Fruit fly (Drosophila melanogaster) whole organism, embryonic: Measurements from ENCODE around the gene Rab18.
A peak's percentile ranks its signal among the peaks of the same experiment; 100 is the strongest.

ENCODE experiments used
- BtbVII ChIP-seq: fragments of 200-800 bp; sonication (Bioruptor generic); optimal IDR thresholded peaks from 3 replicates; lab custom pipeline; 2017; ENCODE audit warnings: missing biosample characterization, mild to moderate bottlenecking, missing genetic modification characterization
- CG10366 ChIP-seq: fragments of 200-800 bp; sonication (Bioruptor generic); IDR thresholded peaks from 2 replicates; pipeline ENCODE4 v1.3.6; 2022; ENCODE audit warnings: missing biosample characterization, missing genetic modification characterization
- CG10431 ChIP-seq: fragments of 200-800 bp; sonication (Bioruptor generic); optimal IDR thresholded peaks from 3 replicates; lab custom pipeline; 2018; ENCODE audit warnings: missing biosample characterization, mild to moderate bottlenecking, missing genetic modification characterization
- CG10543 ChIP-seq: fragments of 200-800 bp; sonication (Bioruptor generic); optimal IDR thresholded peaks from 3 replicates; lab custom pipeline; 2017; ENCODE audit warnings: missing biosample characterization, mild to moderate bottlenecking, missing genetic modification characterization, moderate library complexity
- CG11695 ChIP-seq: fragments of 200-800 bp; sonication (Bioruptor generic); IDR thresholded peaks from 3 replicates; pipeline ENCODE4 v1.3.6; 2022; ENCODE audit warnings: missing biosample characterization, missing genetic modification characterization
- CG11696 ChIP-seq: fragments of 200-800 bp; sonication (Bioruptor generic); IDR thresholded peaks from 2 replicates; pipeline ENCODE4 v1.3.6; 2022; ENCODE audit warnings: missing biosample characterization, missing genetic modification characterization
- CG13296 ChIP-seq: fragments of 200-800 bp; sonication (Bioruptor generic); optimal IDR thresholded peaks from 3 replicates; lab custom pipeline; 2018; ENCODE audit warnings: missing biosample characterization, mild to moderate bottlenecking, missing genetic modification characterization
- CG13424 ChIP-seq: fragments of 200-800 bp; sonication (Bioruptor generic); optimal IDR thresholded peaks from 2 replicates; lab custom pipeline; 2019; ENCODE audit warnings: missing biosample characterization, mild to moderate bottlenecking, missing genetic modification characterization, moderate library complexity
- CG14014 ChIP-seq: fragments of 200-800 bp; sonication (Bioruptor generic); IDR thresholded peaks from 2 replicates; pipeline ENCODE4 v1.3.6; 2022; ENCODE audit warnings: missing biosample characterization, missing genetic modification characterization
- CG16815 ChIP-seq: fragments of 200-800 bp; sonication (Bioruptor generic); optimal IDR thresholded peaks from 3 replicates; lab custom pipeline; 2017; ENCODE audit warnings: missing biosample characterization, mild to moderate bottlenecking, missing genetic modification characterization
- CG17328 ChIP-seq: fragments of 200-800 bp; sonication (Bioruptor generic); IDR thresholded peaks from 2 replicates; pipeline ENCODE4 v1.3.6; 2022; ENCODE audit warnings: missing biosample characterization, missing genetic modification characterization
- CG17612 ChIP-seq: fragments of 200-800 bp; sonication (Bioruptor generic); IDR thresholded peaks from 2 replicates; pipeline ENCODE4 v1.3.6; 2022; ENCODE audit warnings: missing biosample characterization, missing genetic modification characterization
- CG17802 ChIP-seq: fragments of 200-800 bp; sonication (Bioruptor generic); optimal IDR thresholded peaks from 2 replicates; lab custom pipeline; 2018; ENCODE audit warnings: missing biosample characterization, mild to moderate bottlenecking, missing genetic modification characterization, moderate library complexity
- CG18262 ChIP-seq: fragments of 200-800 bp; optimal IDR thresholded peaks from 3 replicates; lab custom pipeline; 2019; ENCODE audit warnings: missing biosample characterization, mild to moderate bottlenecking, missing genetic modification characterization, moderate library complexity
- CG2129 ChIP-seq: fragments of 200-800 bp; sonication (Bioruptor generic); IDR thresholded peaks from 2 replicates; pipeline ENCODE4 v1.3.6; 2022; ENCODE audit warnings: missing biosample characterization, missing genetic modification characterization; ENCODE audit not compliant: partially characterized antibody
- CG2199 ChIP-seq: fragments of 200-800 bp; sonication (Bioruptor generic); IDR thresholded peaks from 3 replicates; pipeline ENCODE4 v1.3.6; 2022; ENCODE audit warnings: missing biosample characterization, missing genetic modification characterization
- CG32532 ChIP-seq: fragments of 200-800 bp; sonication (Bioruptor generic); IDR thresholded peaks from 2 replicates; pipeline ENCODE4 v1.3.6; 2022; ENCODE audit warnings: missing biosample characterization, missing genetic modification characterization
- CG6654 ChIP-seq: fragments of 200-800 bp; sonication (Bioruptor generic); optimal IDR thresholded peaks from 2 replicates; lab custom pipeline; 2017; ENCODE audit warnings: missing biosample characterization, mild to moderate bottlenecking, missing genetic modification characterization
- CG9727 ChIP-seq: fragments of 200-800 bp; sonication (Bioruptor generic); optimal IDR thresholded peaks from 3 replicates; lab custom pipeline; 2017; ENCODE audit warnings: missing biosample characterization, mild to moderate bottlenecking, missing genetic modification characterization
- CG9817 ChIP-seq: fragments of 200-800 bp; sonication (Bioruptor generic); optimal IDR thresholded peaks from 2 replicates; lab custom pipeline; 2018; ENCODE audit warnings: missing biosample characterization, mild to moderate bottlenecking, missing genetic modification characterization, moderate library complexity
- CG9932 ChIP-seq: fragments of 200-800 bp; sonication (Bioruptor generic); IDR thresholded peaks from 2 replicates; pipeline ENCODE4 v1.3.6; 2022; ENCODE audit warnings: missing biosample characterization, missing genetic modification characterization
- Doc2 ChIP-seq: fragments of 200-800 bp; sonication (Bioruptor generic); IDR thresholded peaks from 2 replicates; pipeline ENCODE4 v1.3.6; 2022; ENCODE audit warnings: missing biosample characterization, missing genetic modification characterization
- Doc3 ChIP-seq: fragments of 200-800 bp; sonication (Bioruptor generic); IDR thresholded peaks from 3 replicates; pipeline ENCODE4 v1.3.6; 2022; ENCODE audit warnings: missing biosample characterization, missing genetic modification characterization; ENCODE audit not compliant: partially characterized antibody
- Dref ChIP-seq: fragments of 200-800 bp; sonication (Bioruptor generic); IDR thresholded peaks from 2 replicates; pipeline ENCODE4 v1.3.6; 2022; ENCODE audit warnings: missing biosample characterization, missing genetic modification characterization
- E2f2 ChIP-seq: fragments of 200-800 bp; sonication (Bioruptor generic); IDR thresholded peaks from 2 replicates; pipeline ENCODE4 v1.3.6; 2022; ENCODE audit warnings: missing biosample characterization, missing genetic modification characterization
- Elba2 ChIP-seq: fragments of 200-800 bp; sonication (Bioruptor generic); optimal IDR thresholded peaks from 3 replicates; lab custom pipeline; 2016; ENCODE audit warnings: missing biosample characterization, missing genetic modification characterization
- Hmr ChIP-seq: fragments of 200-800 bp; sonication (Bioruptor generic); optimal IDR thresholded peaks from 3 replicates; lab custom pipeline; 2017; ENCODE audit warnings: mild to moderate bottlenecking, missing biosample characterization, missing genetic modification reagents, missing genetic modification characterization
- NC2β ChIP-seq: fragments of 200-800 bp; sonication (Bioruptor generic); optimal IDR thresholded peaks from 2 replicates; lab custom pipeline; 2016; ENCODE audit warnings: missing biosample characterization, missing genetic modification characterization
- NFAT ChIP-seq: fragments of 200-800 bp; sonication (Bioruptor generic); IDR thresholded peaks from 2 replicates; pipeline ENCODE4 v1.3.6; 2022; ENCODE audit warnings: missing biosample characterization, missing genetic modification characterization
- Poxn ChIP-seq: fragments of 200-800 bp; sonication (Bioruptor generic); IDR thresholded peaks from 2 replicates; pipeline ENCODE4 v1.3.6; 2022; ENCODE audit warnings: missing biosample characterization, missing genetic modification characterization
- Taf1 ChIP-seq: fragments of 200-800 bp; sonication (Bioruptor generic); IDR thresholded peaks from 2 replicates; pipeline ENCODE4 v1.3.6; 2022; ENCODE audit warnings: missing biosample characterization, missing genetic modification characterization
- bab2 ChIP-seq: fragments of 200-800 bp; sonication (Bioruptor generic); optimal IDR thresholded peaks from 2 replicates; lab custom pipeline; 2016; ENCODE audit warnings: missing biosample characterization, missing genetic modification characterization
- bsh ChIP-seq, 2 experiments: fragments of 200-800 bp; sonication (Bioruptor generic); optimal IDR thresholded peaks; 2 replicates each; lab custom pipeline; 2017 to 2018; ENCODE audit warnings: mild to moderate bottlenecking in 2 of 2, missing biosample characterization in 2 of 2, missing genetic modification characterization in 2 of 2, moderate library complexity in 1 of 2
- btn ChIP-seq: fragments of 200-800 bp; sonication (Bioruptor generic); optimal IDR thresholded peaks from 2 replicates; lab custom pipeline; 2016; ENCODE audit warnings: missing biosample characterization, missing genetic modification characterization
- ci ChIP-seq: fragments of 200-800 bp; sonication (Bioruptor generic); IDR thresholded peaks from 3 replicates; pipeline ENCODE4 v1.3.6; 2022; ENCODE audit warnings: missing biosample characterization, missing genetic modification characterization
- emc ChIP-seq: fragments of 200-800 bp; sonication (Bioruptor generic); optimal IDR thresholded peaks from 2 replicates; lab custom pipeline; 2016; ENCODE audit warnings: missing biosample characterization, missing genetic modification characterization
- eve ChIP-seq, 2 experiments: fragments of >200 bp; optimal IDR thresholded peaks; 2 replicates each; lab custom pipeline; 2017; ENCODE audit warnings: missing biosample characterization in 2 of 2, missing genetic modification characterization in 2 of 2
- exex ChIP-seq: fragments of 200-800 bp; sonication (Bioruptor generic); optimal IDR thresholded peaks from 4 replicates; lab custom pipeline; 2018; ENCODE audit warnings: missing biosample characterization, mild to moderate bottlenecking, missing genetic modification characterization, moderate library complexity
- jigr1 ChIP-seq: fragments of 200-800 bp; sonication (Bioruptor generic); IDR thresholded peaks from 3 replicates; pipeline ENCODE4 v1.3.6; 2022; ENCODE audit warnings: missing biosample characterization, missing genetic modification characterization
- lbe ChIP-seq: fragments of 200-800 bp; sonication (Bioruptor generic); optimal IDR thresholded peaks from 2 replicates; lab custom pipeline; 2016; ENCODE audit warnings: missing biosample characterization, mild to moderate bottlenecking, missing genetic modification characterization
- mld ChIP-seq: fragments of 200-800 bp; sonication (Bioruptor generic); IDR thresholded peaks from 3 replicates; pipeline ENCODE4 v1.3.6; 2022; ENCODE audit warnings: missing biosample characterization, missing genetic modification characterization; ENCODE audit not compliant: partially characterized antibody
- org-1 ChIP-seq: fragments of 200-800 bp; sonication (Bioruptor generic); optimal IDR thresholded peaks from 2 replicates; lab custom pipeline; 2017; ENCODE audit warnings: missing biosample characterization, missing genetic modification characterization
- peb ChIP-seq: fragments of 200-800 bp; sonication (Bioruptor generic); IDR thresholded peaks from 2 replicates; pipeline ENCODE4 v1.3.6; 2022; ENCODE audit warnings: missing biosample characterization, missing genetic modification characterization
- phol ChIP-seq: fragments of 200-800 bp; sonication (Bioruptor generic); optimal IDR thresholded peaks from 3 replicates; lab custom pipeline; 2018; ENCODE audit warnings: missing biosample characterization, mild to moderate bottlenecking, missing genetic modification characterization, moderate library complexity
- run ChIP-seq: fragments of 200-800 bp; sonication (Bioruptor generic); optimal IDR thresholded peaks from 3 replicates; lab custom pipeline; 2018; ENCODE audit warnings: missing biosample characterization, mild to moderate bottlenecking, missing genetic modification characterization
- sim ChIP-seq: fragments of 200-800 bp; sonication (Bioruptor generic); IDR thresholded peaks from 2 replicates; pipeline ENCODE4 v1.3.6; 2022; ENCODE audit warnings: missing biosample characterization, missing genetic modification characterization
- slbo ChIP-seq: fragments of 200-800 bp; sonication (Bioruptor generic); IDR thresholded peaks from 2 replicates; pipeline ENCODE4 v1.3.6; 2022; ENCODE audit warnings: missing biosample characterization, missing genetic modification characterization
- twi ChIP-seq: fragments of 200-800 bp; optimal IDR thresholded peaks from 2 replicates; lab custom pipeline; 2019; ENCODE audit warnings: missing biosample characterization, mild to moderate bottlenecking, missing genetic modification characterization, moderate library complexity
- unpg ChIP-seq: fragments of 200-800 bp; sonication (Bioruptor generic); optimal IDR thresholded peaks from 3 replicates; lab custom pipeline; 2018; ENCODE audit warnings: missing biosample characterization, mild to moderate bottlenecking, missing genetic modification characterization, moderate library complexity
- vfl ChIP-seq: fragments of 200-800 bp; sonication (Bioruptor generic); optimal IDR thresholded peaks from 2 replicates; lab custom pipeline; 2016; ENCODE audit warnings: missing biosample characterization, missing genetic modification characterization

Rab18 gene

dm6 chrX:5718476-5719012 is 46.9 kb upstream of the Rab18 start (continued):
- TF ChIP-seq Poxn (peak; percentile 51; the same call in 1 of the 2 replicates), CG17612 (GFP tag; lab: Robert Waterston, UW) (peak; percentile 61; the same call in 1 of the 2 replicates), CG17328 (GFP tag; lab: Robert Waterston, UW) (peak; percentile 43), CG10543 (GFP tag; lab: Kevin White, UChicago) (peak; percentile 72), unpg (GFP tag; lab: Kevin White, UChicago) (peak; percentile 64), CG10366 (peak; percentile 66), CG9727 (GFP tag; lab: Kevin White, UChicago) (peak; percentile 59), CG17802 (tag; lab: Kevin White, UChicago) (no peak), org-1 (GFP tag; lab: Kevin White, UChicago) (peak; percentile 2), CG14014 (GFP tag; lab: Robert Waterston, UW) (peak; percentile 84), eve (GFP tag; optimal IDR thresholded peaks at IDR 0.05; lab: Kevin White, UChicago) (no peak), NC2β (GFP tag; lab: Kevin White, UChicago) (no peak), twi (tag; lab: Kevin White, UChicago) (no peak), CG11695 (GFP tag; lab: Robert Waterston, UW) (peak; percentile 57; the same call in 1 of the 3 replicates), CG16815 (GFP tag; lab: Kevin White, UChicago) (peak; percentile 37), CG11696 (0 out of 2 replicates have a peak, but pooled peaks have one; percentile 12), Doc3 (no peak), Taf1 (GFP tag; lab: Robert Waterston, UW) (peak; percentile 75), CG13296 (peak; percentile 67), CG9817 (peak; percentile 75), jigr1 (GFP tag; lab: Robert Waterston, UW) (no peak), emc (GFP tag; lab: Kevin White, UChicago) (no peak), Hmr (peak; percentile 77), CG32532 (GFP tag; lab: Robert Waterston, UW) (peak; percentile 90), peb (GFP tag; lab: Robert Waterston, UW) (no peak), CG6654 (GFP tag; lab: Kevin White, UChicago) (no peak), phol (tag; lab: Kevin White, UChicago) (peak; percentile 10), slbo (peak; percentile 88), exex (tag; lab: Kevin White, UChicago) (peak; percentile 94), NFAT (GFP tag; lab: Robert Waterston, UW) (peak; percentile 61; the same call in 1 of the 2 replicates), mld (GFP tag; lab: Robert Waterston, UW) (no peak), BtbVII (GFP tag; lab: Kevin White, UChicago) (peak; percentile 56), sim (GFP tag; lab: Robert Waterston, UW) (no peak), E2f2 (GFP tag; lab: Robert Waterston, UW) (peak; percentile 38; the same call in 1 of the 2 replicates), CG9932 (GFP tag; lab: Robert Waterston, UW) (peak; percentile 80), bsh (GFP tag; optimal IDR thresholded peaks at IDR 0.05; lab: Kevin White, UChicago) (peak in 1 of 2 experiments; percentile 33), CG2129 (GFP tag; lab: Robert Waterston, UW) (no peak), vfl (GFP tag; lab: Kevin White, UChicago) (peak; percentile 7), bab2 (peak; percentile 11), run (tag; lab: Kevin White, UChicago) (peak; percentile 1), btn (GFP tag; lab: Kevin White, UChicago) (no peak), Doc2 (GFP tag; lab: Robert Waterston, UW) (no peak), ci (peak; percentile 63; the same call in 1 of the 3 replicates), CG13424 (tag; lab: Kevin White, UChicago) (peak; percentile 62), Dref (GFP tag; lab: Robert Waterston, UW) (peak; percentile 26; the same call in 1 of the 2 replicates), lbe (peak; percentile 67), CG18262 (tag; lab: Kevin White, UChicago) (peak; percentile 34), Elba2 (no peak), CG10431 (no peak), CG2199 (GFP tag; lab: Robert Waterston, UW) (no peak)
